Worm (Caenorhabditis elegans): ENCODE measurements around the gene srh-218.

DNA sequence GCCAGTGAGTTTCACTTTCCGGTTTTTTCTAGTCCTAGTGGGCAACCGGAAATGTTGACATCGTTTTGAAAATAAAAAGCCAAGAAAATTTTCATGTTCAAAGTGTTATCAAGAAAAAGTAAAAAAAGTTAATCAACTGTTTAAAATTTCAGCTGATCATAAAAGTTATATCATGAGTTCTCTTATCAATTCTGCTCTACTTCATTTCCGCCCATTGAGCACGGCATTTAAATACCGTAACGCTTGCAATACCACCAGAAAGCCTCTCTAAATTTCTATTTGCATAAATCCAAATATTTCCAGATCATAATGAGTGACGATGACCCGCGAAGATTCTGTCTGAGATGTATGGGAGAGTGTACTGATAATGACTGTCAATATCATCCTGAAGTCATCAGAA is 49.2 kb upstream of the srh-218 start, which contains the start of gene T26H5.9:
- no peak for TF ChIP-seq him-1 (tag; optimal IDR thresholded peaks at IDR 0.05)
- no peak for TF ChIP-seq W03F9.2 (tag; optimal IDR thresholded peaks at IDR 0.05)
